Worm (Caenorhabditis elegans): ENCODE measurements around the gene Y50D4C.3.

DNA sequence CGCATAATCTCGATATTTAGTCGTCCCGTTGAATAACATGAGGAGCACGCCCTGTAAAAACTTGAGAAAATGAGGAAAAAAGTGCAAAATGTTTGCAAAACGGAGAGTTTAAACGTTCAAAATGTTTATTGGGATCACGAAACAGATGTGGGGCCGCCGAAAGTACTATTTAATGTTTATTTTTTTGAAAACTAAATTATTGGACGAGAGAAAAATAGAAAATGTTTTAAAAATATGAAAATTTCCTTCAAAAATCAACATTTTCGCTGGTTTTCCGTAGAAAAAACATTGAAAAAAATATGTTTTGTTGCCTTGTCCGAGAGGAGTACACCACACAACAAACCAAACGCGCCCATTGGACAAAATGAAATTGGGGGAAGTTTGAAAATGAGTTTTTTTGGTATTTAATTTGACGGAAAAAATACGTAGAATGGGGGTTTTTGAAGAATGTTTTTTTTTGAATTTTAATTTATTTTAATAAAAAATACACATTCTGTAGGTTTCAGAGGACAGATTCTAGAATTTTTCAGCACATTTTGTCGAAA lies 19.8 kb upstream of the Y50D4C.3 start, which contains the start of gene sqv-6:
- no peak for TF ChIP-seq tbx-37 (GFP tag; conservative IDR thresholded peaks at IDR 0.05)
- TF ChIP-seq aly-1 (tag; optimal IDR thresholded peaks at IDR 0.05) = no peak
- TF ChIP-seq flt-1 (GFP tag; IDR thresholded peaks at IDR 0.05) = no peak
- no peak for TF ChIP-seq sea-1 (GFP tag; conservative IDR thresholded peaks at IDR 0.05)
- no peak for TF ChIP-seq F13C5.2 (tag; optimal IDR thresholded peaks at IDR 0.05)
- TF ChIP-seq ama-1 (optimal IDR thresholded peaks at IDR 0.05) = no peak
